Worm (Caenorhabditis elegans): ENCODE data around the gene R09F10.1.

ce11 chrX:8340393-8340792, 17.0 kb downstream of the R09F10.1 start, which contains the start of gene F55E10.2:
- TF ChIP-seq Y48G9A.11 (GFP tag; IDR thresholded peaks at IDR 0.05) (no peak), ces-1 (GFP tag; optimal IDR thresholded peaks at IDR 0.05) (no peak), skn-1 (tag; optimal IDR thresholded peaks at IDR 0.05) (no peak), lin-1 (GFP tag; IDR thresholded peaks at IDR 0.05) (no peak), jun-1 (tag; optimal IDR thresholded peaks at IDR 0.05) (no peak), T26A8.4 (GFP tag; IDR thresholded peaks at IDR 0.05) (no peak)

Data from whole organism, L4 larva.